Worm (Caenorhabditis elegans): ENCODE measurements around the gene Y57G11A.4.

DNA sequence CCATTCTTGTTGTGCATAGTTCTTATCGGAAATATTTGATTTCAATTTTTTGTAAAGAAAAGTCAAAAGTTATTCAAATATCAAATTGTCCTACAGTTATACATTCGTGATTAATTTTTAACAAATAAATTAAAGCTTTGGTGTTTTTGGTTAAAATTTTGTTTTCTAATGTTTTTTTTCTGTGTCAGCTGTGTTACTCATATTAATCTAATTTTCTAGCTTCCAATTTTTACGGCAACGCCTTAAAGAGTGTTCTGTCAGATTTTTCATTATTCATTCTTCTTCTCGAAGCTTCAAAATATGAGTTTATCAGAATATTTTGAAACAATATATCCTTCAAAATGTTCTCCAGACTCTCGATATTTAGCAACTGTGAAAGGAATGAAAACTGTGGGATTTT is 41.5 kb downstream of the Y57G11A.4 start, which contains the start of gene srh-63:
- TF ChIP-seq nhr-25 (tag; optimal IDR thresholded peaks at IDR 0.05) (no peak), ama-1 (optimal IDR thresholded peaks at IDR 0.05) (no peak), ceh-82 (tag; optimal IDR thresholded peaks at IDR 0.05) (no peak)

Measured in whole organism, L2 larva.